Fruit fly (Drosophila melanogaster) whole organism, adult: Measurements from ENCODE around the gene CG42766.

Experiments
- CG11617 ChIP-seq: fragments of 200-800 bp; sonication (Bioruptor generic); optimal IDR thresholded peaks from 2 replicates; lab custom pipeline; 2017; ENCODE audit warnings: mild to moderate bottlenecking, missing biosample characterization, missing genetic modification reagents, missing genetic modification characterization
- CG12768 ChIP-seq: fragments of 200-800 bp; sonication (Bioruptor generic); optimal IDR thresholded peaks from 2 replicates; lab custom pipeline; 2017; ENCODE audit warnings: missing biosample characterization, missing genetic modification characterization, mild to moderate bottlenecking, moderate library complexity, missing genetic modification reagents
- CG14711 ChIP-seq: fragments of 200-800 bp; sonication (Bioruptor generic); optimal IDR thresholded peaks from 2 replicates; lab custom pipeline; 2018; ENCODE audit warnings: missing biosample characterization, mild to moderate bottlenecking, missing genetic modification characterization, moderate library complexity
- CG1620 ChIP-seq: fragments of 200-800 bp; sonication (Bioruptor generic); optimal IDR thresholded peaks from 2 replicates; lab custom pipeline; 2016; ENCODE audit warnings: missing biosample characterization, missing genetic modification characterization
- CG33017 ChIP-seq: fragments of 200-800 bp; sonication (Bioruptor generic); optimal IDR thresholded peaks from 2 replicates; lab custom pipeline; 2018; ENCODE audit warnings: missing biosample characterization, mild to moderate bottlenecking, missing genetic modification characterization, moderate library complexity
- CG5204 ChIP-seq: fragments of 200-800 bp; sonication (Bioruptor generic); optimal IDR thresholded peaks from 2 replicates; lab custom pipeline; 2016; ENCODE audit warnings: missing biosample characterization, missing genetic modification characterization
- CG7045 ChIP-seq: fragments of 200-800 bp; sonication (Bioruptor generic); optimal IDR thresholded peaks from 2 replicates; lab custom pipeline; 2017; ENCODE audit warnings: missing biosample characterization, mild to moderate bottlenecking, missing genetic modification characterization
- CG7101 ChIP-seq: fragments of 200-800 bp; sonication (Bioruptor generic); optimal IDR thresholded peaks from 2 replicates; lab custom pipeline; 2018; ENCODE audit warnings: missing biosample characterization, mild to moderate bottlenecking, missing genetic modification characterization, moderate library complexity
- Clk ChIP-seq: fragments of 200-800 bp; sonication (Bioruptor generic); optimal IDR thresholded peaks from 2 replicates; lab custom pipeline; 2017; ENCODE audit warnings: missing biosample characterization, missing genetic modification characterization
- Crg-1 ChIP-seq: fragments of 200-800 bp; sonication (Bioruptor generic); optimal IDR thresholded peaks from 2 replicates; lab custom pipeline; 2016; ENCODE audit warnings: missing biosample characterization, missing genetic modification characterization
- Hr96 ChIP-seq: fragments of 200-800 bp; sonication (Bioruptor generic); optimal IDR thresholded peaks from 2 replicates; lab custom pipeline; 2016; ENCODE audit warnings: missing biosample characterization, missing genetic modification characterization
- Mnt ChIP-seq: fragments of 200-800 bp; sonication (Bioruptor generic); optimal IDR thresholded peaks from 2 replicates; lab custom pipeline; 2016; ENCODE audit warnings: missing biosample characterization, mild to moderate bottlenecking, missing genetic modification characterization
- bab1 ChIP-seq: fragments of 200-800 bp; sonication (Bioruptor generic); optimal IDR thresholded peaks from 3 replicates; lab custom pipeline; 2019; ENCODE audit warnings: missing biosample characterization, mild to moderate bottlenecking, missing genetic modification characterization, moderate library complexity
- cic ChIP-seq: fragments of 200-800 bp; sonication (Bioruptor generic); optimal IDR thresholded peaks from 2 replicates; lab custom pipeline; 2017; ENCODE audit warnings: missing biosample characterization, mild to moderate bottlenecking, missing genetic modification characterization, moderate library complexity
- cnc ChIP-seq, 2 experiments: fragments of >200 bp; optimal IDR thresholded peaks; 2 replicates each; lab custom pipeline; 2017
- kay ChIP-seq: fragments of 200-800 bp; sonication (Bioruptor generic); peaks from one replicate; lab custom pipeline; 2016; ENCODE audit warnings: missing biosample characterization, missing genetic modification characterization, borderline replicate concordance
- ovo ChIP-seq: fragments of 200-800 bp; sonication (Bioruptor generic); optimal IDR thresholded peaks from 2 replicates; lab custom pipeline; 2016; ENCODE audit warnings: missing biosample characterization, missing genetic modification characterization
- pad ChIP-seq: fragments of 200-800 bp; sonication (Bioruptor generic); optimal IDR thresholded peaks from 3 replicates; lab custom pipeline; 2017; ENCODE audit warnings: missing biosample characterization, missing genetic modification characterization, mild to moderate bottlenecking, moderate library complexity, missing genetic modification reagents
- tj ChIP-seq: fragments of 200-800 bp; sonication (Bioruptor generic); optimal IDR thresholded peaks from 3 replicates; lab custom pipeline; 2017; ENCODE audit warnings: missing biosample characterization, mild to moderate bottlenecking, missing genetic modification characterization, moderate library complexity
- toe ChIP-seq: fragments of 200-800 bp; sonication (Bioruptor generic); optimal IDR thresholded peaks from 2 replicates; lab custom pipeline; 2016; ENCODE audit warnings: missing biosample characterization, missing genetic modification characterization

CG42766 gene

DNA sequence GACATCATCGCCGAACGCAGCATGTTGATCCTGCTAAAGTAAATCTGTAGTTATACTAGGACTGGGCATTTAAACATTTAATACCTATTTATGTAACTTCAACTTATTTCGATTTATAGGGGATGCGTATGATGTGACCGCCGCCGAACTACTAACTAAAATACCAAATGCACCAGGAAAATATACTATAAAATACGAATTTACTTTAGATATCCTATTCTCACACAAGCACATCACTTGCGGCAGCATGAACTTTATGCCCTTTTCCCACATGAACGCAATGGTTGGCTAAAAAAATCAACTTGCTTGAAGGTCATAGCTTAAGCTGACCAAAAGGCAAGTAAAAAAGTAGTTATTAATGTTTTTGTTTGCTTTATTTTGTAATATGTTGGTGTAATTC lies 10.0 kb downstream of the CG42766 start, which contains the start of gene ND-20:
Gene ND-20 (minus strand): TSS at position 155 of the 400 bp plus-strand sequence.
- TF ChIP-seq CG7045 (GFP tag; lab: Kevin White, UChicago) (no peak), CG1620 (GFP tag; lab: Kevin White, UChicago) (peak; percentile 30), CG5204 (no peak), CG7101 (tag; lab: Kevin White, UChicago) (peak; percentile 30), Mnt (peak; percentile 16), ovo (GFP tag; lab: Kevin White, UChicago) (no peak), bab1 (peak; percentile 18), CG14711 (tag; lab: Kevin White, UChicago) (peak; percentile 32), pad (GFP tag; lab: Kevin White, UChicago) (peak; percentile 19), CG12768 (GFP tag; lab: Kevin White, UChicago) (no peak)

- no peak for TF ChIP-seq CG11617 (GFP tag; lab: Kevin White, UChicago)
- no peak for TF ChIP-seq cic (GFP tag; lab: Kevin White, UChicago)
- TF ChIP-seq tj = peak; percentile 96
- TF ChIP-seq pad (GFP tag; lab: Kevin White, UChicago) = no peak
- no peak for TF ChIP-seq Clk (GFP tag; lab: Kevin White, UChicago)
Observed at dm6 chrX:15989631-15990030, 13.0 kb downstream of the CG42766 start.

dm6 chrX:15991618-15992526 lies 15.2 kb downstream of the CG42766 start, which contains the start of the genes CG46312, eIF5 and exd:
Gene CG46312, minus strand, starts transcription at chrX:15991974.
Gene eIF5, minus strand, starts transcription at chrX:15991974.
Gene exd, plus strand, starts transcription at chrX:15992468.
- TF ChIP-seq pad (GFP tag; lab: Kevin White, UChicago) = no peak
- TF ChIP-seq CG7045 (GFP tag; lab: Kevin White, UChicago) = no peak
- peak; percentile 73 for TF ChIP-seq bab1
- TF ChIP-seq Hr96 (GFP tag; lab: Kevin White, UChicago) = no peak
- TF ChIP-seq CG7101 (tag; lab: Kevin White, UChicago) = peak; percentile 18
- peak; percentile 13 for TF ChIP-seq ovo (GFP tag; lab: Kevin White, UChicago)
- TF ChIP-seq Crg-1 (GFP tag; lab: Kevin White, UChicago) = no peak
- TF ChIP-seq Mnt = peak; percentile 29
- TF ChIP-seq CG1620 (GFP tag; lab: Kevin White, UChicago) = no peak

- TF ChIP-seq Clk (GFP tag; lab: Kevin White, UChicago) (no peak), kay (GFP tag; lab: Kevin White, UChicago) (peak; percentile 93), Mnt (peak; percentile 2)
Observed at dm6 chrX:15992527-15992897, 15.8 kb downstream of the CG42766 start.

dm6 chrX:15996831-15997230 lies 20.2 kb downstream of the CG42766 start, which contains the start of gene CG8939:
Gene CG8939, plus strand, starts transcription at chrX:15997016.
- TF ChIP-seq Mnt = peak; percentile 99
- no peak for TF ChIP-seq bab1

dm6 chrX:16005066-16005465 lies 28.4 kb downstream of the CG42766 start:
- TF ChIP-seq CG5204 (no peak), ovo (GFP tag; lab: Kevin White, UChicago) (no peak), Hr96 (GFP tag; lab: Kevin White, UChicago) (no peak), kay (GFP tag; lab: Kevin White, UChicago) (peak; percentile 74), pad (GFP tag; lab: Kevin White, UChicago) (no peak), CG12768 (GFP tag; lab: Kevin White, UChicago) (no peak), CG7101 (tag; lab: Kevin White, UChicago) (no peak)

- TF ChIP-seq ovo (GFP tag; lab: Kevin White, UChicago) (peak; percentile 24), tj (no peak), kay (GFP tag; lab: Kevin White, UChicago) (peak; percentile 56)
Observed at dm6 chrX:16005551-16006197, 29.0 kb downstream of the CG42766 start, which contains the start of the genes vap and CG12698. Gene vap, minus strand, starts transcription at chrX:16005812. Gene CG12698, plus strand, starts transcription at chrX:16006147.

DNA sequence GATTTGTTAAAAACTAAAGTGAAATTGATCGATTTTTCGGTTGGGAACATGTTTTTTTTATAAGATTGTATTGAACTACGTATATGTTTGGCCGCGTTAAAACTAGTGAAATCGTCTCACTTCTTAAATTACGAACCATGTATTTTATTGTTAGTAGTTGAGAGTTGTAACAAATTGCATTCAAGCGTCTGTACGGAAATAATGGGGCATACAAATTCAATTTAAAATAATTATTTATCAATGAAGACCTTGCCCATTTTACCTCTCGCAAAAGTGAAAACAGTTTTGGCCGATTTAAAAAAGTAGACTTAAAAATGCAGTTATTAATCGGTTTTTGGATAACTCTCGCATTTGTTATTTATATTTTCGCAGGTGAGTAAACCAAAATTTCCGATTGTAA lies 32.1 kb downstream of the CG42766 start, which contains the start of gene Muc14A:
Gene Muc14A (plus strand): TSS at position 301 of the 400 bp plus-strand sequence.
- TF ChIP-seq CG1620 (GFP tag; lab: Kevin White, UChicago) (no peak), pad (GFP tag; lab: Kevin White, UChicago) (no peak), CG14711 (tag; lab: Kevin White, UChicago) (no peak), tj (no peak), cic (GFP tag; lab: Kevin White, UChicago) (no peak), cnc (optimal IDR thresholded peaks at IDR 0.05; lab: Kevin White, UChicago) (no peak), CG11617 (GFP tag; lab: Kevin White, UChicago) (no peak), CG12768 (GFP tag; lab: Kevin White, UChicago) (no peak), Mnt (no peak), Hr96 (GFP tag; lab: Kevin White, UChicago) (no peak), toe (GFP tag; lab: Kevin White, UChicago) (no peak), kay (GFP tag; lab: Kevin White, UChicago) (no peak), CG33017 (tag; lab: Kevin White, UChicago) (no peak), CG5204 (no peak), Clk (GFP tag; lab: Kevin White, UChicago) (no peak)
